Worm (Caenorhabditis elegans) whole organism, L3 larva: ENCODE results near the gene ins-7.

Experiments used
- ama-1 ChIP-seq: fragments of 150-350 bp; optimal IDR thresholded peaks from 2 replicates; lab custom pipeline; 2018
- lin-15B ChIP-seq: fragments of 150-350 bp; optimal IDR thresholded peaks from 2 replicates; lab custom pipeline; 2014; ENCODE audit warnings: missing biosample characterization, missing genetic modification characterization
- nfya-1 ChIP-seq: sonication (generic microtip); optimal IDR thresholded peaks from 2 replicates; lab custom pipeline; 2017; ENCODE audit warnings: missing genetic modification characterization, mild to moderate bottlenecking, missing compliant biosample characterization, antibody characterized with exemption, moderate library complexity; ENCODE audit not compliant: insufficient read depth
- nhr-11 ChIP-seq: fragments of 150-350 bp; optimal IDR thresholded peaks from 2 replicates; lab custom pipeline; 2014; ENCODE audit warnings: missing biosample characterization, missing genetic modification characterization
- nhr-76 ChIP-seq: fragments of 150-350 bp; sonication (generic microtip); optimal IDR thresholded peaks from 5 replicates; lab custom pipeline; 2014; ENCODE audit warnings: missing biosample characterization, missing genetic modification characterization
- pha-4 ChIP-seq: fragments of 150-350 bp; optimal IDR thresholded peaks from 2 replicates; lab custom pipeline; 2014; ENCODE audit warnings: missing biosample characterization, missing genetic modification reagents, missing genetic modification characterization
- unc-39 ChIP-seq: sonication (generic microtip); optimal IDR thresholded peaks from 4 replicates; lab custom pipeline; 2017; ENCODE audit warnings: missing biosample characterization, missing genetic modification characterization
- unc-62 ChIP-seq: fragments of 150-350 bp; sonication (generic microtip); optimal IDR thresholded peaks from 4 replicates; lab custom pipeline; 2014; ENCODE audit warnings: missing biosample characterization, missing genetic modification reagents, missing genetic modification characterization
- ztf-11 ChIP-seq: fragments of 150-350 bp; optimal IDR thresholded peaks from 2 replicates; lab custom pipeline; 2014; ENCODE audit warnings: missing biosample characterization, missing genetic modification characterization
- ztf-4 ChIP-seq: fragments of 150-350 bp; optimal IDR thresholded peaks from 2 replicates; lab custom pipeline; 2014; ENCODE audit warnings: missing biosample characterization, missing genetic modification characterization

DNA sequence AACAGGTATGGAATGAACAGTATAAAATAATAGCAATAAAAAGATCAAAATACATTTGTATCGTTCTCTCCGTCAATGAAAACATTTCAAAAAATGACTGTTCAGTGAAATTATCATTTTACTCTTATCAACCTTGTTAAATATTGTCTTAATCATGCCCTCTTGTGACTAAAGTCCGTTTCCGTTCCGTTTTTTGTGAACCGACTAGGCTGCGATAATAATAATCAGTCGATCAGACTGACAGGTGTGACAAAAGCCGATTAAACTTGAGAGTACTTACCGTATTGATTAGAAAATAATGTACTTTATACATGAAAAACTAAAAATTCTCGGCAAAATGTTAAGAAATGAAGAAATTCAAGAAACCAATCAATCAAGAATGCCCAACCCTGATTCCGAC, at the start of gene ins-7:
- TF ChIP-seq ztf-11 (tag; lab: Kevin White, UChicago) (no peak), ztf-4 (tag; lab: Kevin White, UChicago) (no peak), pha-4 (tag; lab: Kevin White, UChicago) (no peak), unc-39 (no peak), lin-15B (tag; lab: Kevin White, UChicago) (no peak), nhr-76 (tag; lab: Kevin White, UChicago) (no peak), unc-62 (no peak), nfya-1 (tag; lab: Kevin White, UChicago) (no peak), nhr-11 (tag; lab: Kevin White, UChicago) (no peak), ama-1 (lab: Kevin White, UChicago) (no peak)
